Fruit fly (Drosophila melanogaster) whole organism: ENCODE data around the gene CG9281.

Experiments used
- Dll ChIP-seq: fragments of >200 bp; optimal IDR thresholded peaks from 2 replicates; lab custom pipeline; 2017
- psq ChIP-seq: fragments of >200 bp; optimal IDR thresholded peaks from 2 replicates; lab custom pipeline; 2017

- TF ChIP-seq Dll (lab: Kevin White, UChicago) (no peak), psq (no peak)
Measured at dm6 chrX:15759752-15760446, 49.6 kb upstream of the CG9281 start.
